Fruit fly (Drosophila melanogaster) whole organism, embryonic: ENCODE data around the gene CG15347.

Source experiments
- C15 ChIP-seq: fragments of 200-800 bp; sonication (Bioruptor generic); IDR thresholded peaks from 3 replicates; pipeline ENCODE4 v1.3.6; 2022; ENCODE audit warnings: missing biosample characterization, missing genetic modification characterization
- CG11695 ChIP-seq: fragments of 200-800 bp; sonication (Bioruptor generic); IDR thresholded peaks from 3 replicates; pipeline ENCODE4 v1.3.6; 2022; ENCODE audit warnings: missing biosample characterization, missing genetic modification characterization
- CG12942 ChIP-seq: fragments of 200-800 bp; sonication (Bioruptor generic); optimal IDR thresholded peaks from 3 replicates; lab custom pipeline; 2016; ENCODE audit warnings: missing biosample characterization, missing genetic modification characterization
- CG13894 ChIP-seq: fragments of 200-800 bp; sonication (Bioruptor generic); optimal IDR thresholded peaks from 3 replicates; lab custom pipeline; 2018; ENCODE audit warnings: missing biosample characterization, mild to moderate bottlenecking, missing genetic modification characterization, moderate library complexity
- CG15479 ChIP-seq: fragments of 200-800 bp; sonication (Bioruptor generic); optimal IDR thresholded peaks from 3 replicates; lab custom pipeline; 2019; ENCODE audit warnings: missing biosample characterization, mild to moderate bottlenecking, missing genetic modification characterization, moderate library complexity
- CG15601 ChIP-seq: fragments of 200-800 bp; sonication (Bioruptor generic); optimal IDR thresholded peaks from 3 replicates; lab custom pipeline; 2019; ENCODE audit warnings: missing biosample characterization, mild to moderate bottlenecking, missing genetic modification characterization, moderate library complexity
- CG1647 ChIP-seq: fragments of 200-800 bp; sonication (Bioruptor generic); optimal IDR thresholded peaks from 3 replicates; lab custom pipeline; 2016; ENCODE audit warnings: missing biosample characterization, missing genetic modification characterization
- CG16863 ChIP-seq: fragments of 200-800 bp; sonication (Bioruptor generic); optimal IDR thresholded peaks from 3 replicates; lab custom pipeline; 2016; ENCODE audit warnings: missing biosample characterization, missing genetic modification characterization
- CG18011 ChIP-seq: fragments of 200-800 bp; sonication (Bioruptor generic); optimal IDR thresholded peaks from 2 replicates; lab custom pipeline; 2017; ENCODE audit warnings: missing biosample characterization, missing genetic modification characterization, mild to moderate bottlenecking, moderate library complexity, missing genotype
- CG18619 ChIP-seq: fragments of 200-800 bp; sonication (Bioruptor generic); optimal IDR thresholded peaks from 3 replicates; lab custom pipeline; 2017; ENCODE audit warnings: missing biosample characterization, mild to moderate bottlenecking, missing genetic modification characterization
- CG2120 ChIP-seq: fragments of 200-800 bp; sonication (Bioruptor generic); optimal IDR thresholded peaks from 3 replicates; lab custom pipeline; 2016; ENCODE audit warnings: missing biosample characterization, missing genetic modification characterization
- CG2875 ChIP-seq: fragments of 200-800 bp; sonication (Bioruptor generic); optimal IDR thresholded peaks from 2 replicates; lab custom pipeline; 2017; ENCODE audit warnings: missing biosample characterization, mild to moderate bottlenecking, missing genetic modification characterization, missing genetic modification reagents
- CG31388 ChIP-seq: fragments of 200-800 bp; sonication (Bioruptor generic); optimal IDR thresholded peaks from 2 replicates; lab custom pipeline; 2016; ENCODE audit warnings: missing biosample characterization, missing genetic modification characterization
- CG42726 ChIP-seq: fragments of 200-800 bp; sonication (Bioruptor generic); IDR thresholded peaks from 2 replicates; pipeline ENCODE4 v1.3.6; 2022; ENCODE audit warnings: missing biosample characterization, missing genetic modification characterization; ENCODE audit not compliant: partially characterized antibody
- CG4404 ChIP-seq: fragments of 200-800 bp; sonication (Bioruptor generic); IDR thresholded peaks from 2 replicates; pipeline ENCODE4 v1.3.6; 2022; ENCODE audit warnings: missing biosample characterization, missing genetic modification characterization
- CG5245 ChIP-seq: fragments of 200-800 bp; sonication (Bioruptor generic); optimal IDR thresholded peaks from 3 replicates; lab custom pipeline; 2016; ENCODE audit warnings: missing biosample characterization, missing genetic modification characterization
- CG6272 ChIP-seq: fragments of 200-800 bp; sonication (Bioruptor generic); IDR thresholded peaks from 2 replicates; pipeline ENCODE4 v1.3.6; 2022; ENCODE audit warnings: missing biosample characterization, missing genetic modification characterization
- CG6654 ChIP-seq: fragments of 200-800 bp; sonication (Bioruptor generic); optimal IDR thresholded peaks from 2 replicates; lab custom pipeline; 2017; ENCODE audit warnings: missing biosample characterization, mild to moderate bottlenecking, missing genetic modification characterization
- CG8359 ChIP-seq: fragments of 200-800 bp; sonication (Bioruptor generic); optimal IDR thresholded peaks from 2 replicates; lab custom pipeline; 2017; ENCODE audit warnings: missing biosample characterization, mild to moderate bottlenecking, missing genetic modification characterization, borderline replicate concordance
- CG9817 ChIP-seq: fragments of 200-800 bp; sonication (Bioruptor generic); optimal IDR thresholded peaks from 2 replicates; lab custom pipeline; 2018; ENCODE audit warnings: missing biosample characterization, mild to moderate bottlenecking, missing genetic modification characterization, moderate library complexity
- E2f1 ChIP-seq: fragments of 200-800 bp; sonication (Bioruptor generic); IDR thresholded peaks from 2 replicates; pipeline ENCODE4 v1.3.6; 2022; ENCODE audit warnings: missing biosample characterization, missing genetic modification characterization
- Ets65A ChIP-seq: fragments of 200-800 bp; sonication (Bioruptor generic); peaks from one replicate; lab custom pipeline; 2016; ENCODE audit warnings: missing biosample characterization, missing genetic modification characterization
- GATAe ChIP-seq: fragments of 200-800 bp; sonication (Bioruptor generic); conservative IDR thresholded peaks from 2 replicates; pipeline ENCODE4 v1.3.6; 2022; ENCODE audit warnings: missing biosample characterization, missing genetic modification characterization
- HHEX ChIP-seq: fragments of 200-800 bp; sonication (Bioruptor generic); optimal IDR thresholded peaks from 3 replicates; lab custom pipeline; 2017; ENCODE audit warnings: missing biosample characterization, mild to moderate bottlenecking, missing genetic modification characterization, missing genetic modification reagents
- HLH4C ChIP-seq: fragments of 200-800 bp; sonication (Bioruptor generic); IDR thresholded peaks from 3 replicates; pipeline ENCODE4 v1.3.6; 2022; ENCODE audit warnings: missing biosample characterization, missing genetic modification characterization; ENCODE audit not compliant: partially characterized antibody
- Hey ChIP-seq: fragments of 200-800 bp; sonication (Bioruptor generic); optimal IDR thresholded peaks from 3 replicates; lab custom pipeline; 2018; ENCODE audit warnings: missing biosample characterization, mild to moderate bottlenecking, missing genetic modification characterization
- Hmr ChIP-seq: fragments of 200-800 bp; sonication (Bioruptor generic); optimal IDR thresholded peaks from 3 replicates; lab custom pipeline; 2017; ENCODE audit warnings: mild to moderate bottlenecking, missing biosample characterization, missing genetic modification reagents, missing genetic modification characterization
- Hmx ChIP-seq: fragments of 200-800 bp; sonication (Bioruptor generic); optimal IDR thresholded peaks from 2 replicates; lab custom pipeline; 2016; ENCODE audit warnings: missing biosample characterization, missing genetic modification characterization
- Hr39 ChIP-seq: fragments of >200 bp; optimal IDR thresholded peaks from 2 replicates; lab custom pipeline; 2017
- Neu2 ChIP-seq: fragments of 200-800 bp; sonication (Bioruptor generic); optimal IDR thresholded peaks from 3 replicates; lab custom pipeline; 2016; ENCODE audit warnings: missing biosample characterization, missing genetic modification characterization, borderline replicate concordance
- Nf-YA ChIP-seq: fragments of 200-800 bp; sonication (Bioruptor generic); IDR thresholded peaks from 2 replicates; pipeline ENCODE4 v1.3.6; 2022; ENCODE audit warnings: missing biosample characterization, missing genetic modification characterization
- Rfx ChIP-seq: fragments of 200-800 bp; sonication (Bioruptor generic); IDR thresholded peaks from 2 replicates; pipeline ENCODE4 v1.3.6; 2022; ENCODE audit warnings: missing biosample characterization, missing genetic modification characterization
- Tbp ChIP-seq: fragments of >200 bp; optimal IDR thresholded peaks from 2 replicates; lab custom pipeline; 2018; ENCODE audit warnings: missing biosample characterization, missing genetic modification characterization
- cad ChIP-seq: fragments of >200 bp; optimal IDR thresholded peaks from 2 replicates; lab custom pipeline; 2017; ENCODE audit warnings: missing biosample characterization, missing genetic modification characterization
- chif ChIP-seq, 2 experiments: fragments of 200-800 bp; sonication (Bioruptor generic); optimal IDR thresholded peaks; 3 replicates each; lab custom pipeline; 2016; ENCODE audit warnings: missing biosample characterization in 2 of 2, missing genetic modification characterization in 2 of 2
- chm ChIP-seq: fragments of 200-800 bp; sonication (Bioruptor generic); IDR thresholded peaks from 2 replicates; pipeline ENCODE4 v1.3.6; 2022; ENCODE audit warnings: missing biosample characterization, missing genetic modification characterization
- ci ChIP-seq: fragments of 200-800 bp; sonication (Bioruptor generic); IDR thresholded peaks from 3 replicates; pipeline ENCODE4 v1.3.6; 2022; ENCODE audit warnings: missing biosample characterization, missing genetic modification characterization
- gce ChIP-seq: fragments of 200-800 bp; sonication (Bioruptor generic); IDR thresholded peaks from 3 replicates; pipeline ENCODE4 v1.3.6; 2022; ENCODE audit warnings: missing biosample characterization, missing genetic modification characterization
- gcm ChIP-seq: fragments of 200-800 bp; sonication (Bioruptor generic); optimal IDR thresholded peaks from 2 replicates; lab custom pipeline; 2019; ENCODE audit warnings: missing biosample characterization, mild to moderate bottlenecking, missing genetic modification characterization, moderate library complexity
- gcm2 ChIP-seq: fragments of 200-800 bp; sonication (Bioruptor generic); optimal IDR thresholded peaks from 2 replicates; lab custom pipeline; 2016; ENCODE audit warnings: missing biosample characterization, missing genetic modification characterization
- gfzf ChIP-seq: fragments of 200-800 bp; sonication (Bioruptor generic); optimal IDR thresholded peaks from 2 replicates; lab custom pipeline; 2016; ENCODE audit warnings: missing biosample characterization, mild to moderate bottlenecking, missing genetic modification characterization, moderate library complexity
- hb ChIP-seq: fragments of 200-800 bp; sonication (Bioruptor generic); IDR thresholded peaks from 3 replicates; pipeline ENCODE4 v1.3.6; 2022; ENCODE audit warnings: missing biosample characterization, missing genetic modification characterization; ENCODE audit not compliant: partially characterized antibody
- insv ChIP-seq, 2 experiments: fragments of 200-800 bp; sonication (Bioruptor generic); optimal IDR thresholded peaks; 3 replicates each; lab custom pipeline; 2016 to 2018; ENCODE audit warnings: missing biosample characterization in 2 of 2, missing genetic modification characterization in 2 of 2
- p53 ChIP-seq: fragments of 200-800 bp; sonication (Bioruptor generic); optimal IDR thresholded peaks from 2 replicates; lab custom pipeline; 2016; ENCODE audit warnings: missing biosample characterization, missing genetic modification characterization
- pan ChIP-seq, 4 experiments: fragments of >200 bp in 3 of 4; fragments of 200-800 bp in 1 of 4; sonication (Bioruptor generic) in 1 of 4; optimal IDR thresholded peaks in 3 of 4; IDR thresholded peaks in 1 of 4; 2 replicates each; pipeline versions ENCODE4 v1.3.6 to Lab custom; 2017 to 2022; ENCODE audit warnings: missing biosample characterization in 2 of 4, missing genetic modification characterization in 2 of 4, mixed read lengths in 1 of 4
- pzg ChIP-seq: fragments of 200-800 bp; sonication (Bioruptor generic); optimal IDR thresholded peaks from 3 replicates; lab custom pipeline; 2018; ENCODE audit warnings: missing biosample characterization, mild to moderate bottlenecking, missing genetic modification characterization, moderate library complexity
- sc ChIP-seq, 3 experiments: fragments of >200 bp in 2 of 3; fragments of 200-800 bp in 1 of 3; sonication (Bioruptor generic) in 1 of 3; optimal IDR thresholded peaks; 2 replicates in 2 of 3; 3 replicates in 1 of 3; lab custom pipeline; 2017; ENCODE audit warnings: mild to moderate bottlenecking in 1 of 3, missing biosample characterization in 1 of 3, missing genetic modification characterization in 1 of 3, missing genetic modification reagents in 1 of 3
- shn ChIP-seq: fragments of 200-800 bp; sonication (Bioruptor generic); optimal IDR thresholded peaks from 3 replicates; lab custom pipeline; 2016; ENCODE audit warnings: missing biosample characterization, missing genetic modification characterization
- twi ChIP-seq: fragments of 200-800 bp; optimal IDR thresholded peaks from 2 replicates; lab custom pipeline; 2019; ENCODE audit warnings: missing biosample characterization, mild to moderate bottlenecking, missing genetic modification characterization, moderate library complexity

CG15347 gene

dm6 chrX:8444883-8445572, 15.7 kb downstream of the CG15347 start (continued):
- TF ChIP-seq Rfx (GFP tag; lab: Robert Waterston, UW) = peak; percentile 60
- no peak for TF ChIP-seq sc (optimal IDR thresholded peaks at IDR 0.05; lab: Kevin White, UChicago)
- TF ChIP-seq sc (GFP tag; optimal IDR thresholded peaks at IDR 0.05; lab: Kevin White, UChicago) = peak; percentile 17
- TF ChIP-seq HLH4C (GFP tag; lab: Robert Waterston, UW) = no peak
- TF ChIP-seq pzg (GFP tag; lab: Kevin White, UChicago) = no peak
- no peak for TF ChIP-seq CG5245
- peak; percentile 37 for TF ChIP-seq CG2120 (GFP tag; lab: Kevin White, UChicago)
- 0 out of 3 replicates have a peak, but pooled peaks have one; percentile 19 for TF ChIP-seq gce (GFP tag; lab: Robert Waterston, UW)
- 0 out of 3 replicates have a peak, but pooled peaks have one; percentile 57 for TF ChIP-seq CG11695 (GFP tag; lab: Robert Waterston, UW)
- TF ChIP-seq twi (tag; lab: Kevin White, UChicago) = peak; percentile 56
- no peak for TF ChIP-seq CG6272 (GFP tag; lab: Robert Waterston, UW)
- 0 out of 2 replicates have a peak, but pooled peaks have one; percentile 17 for TF ChIP-seq GATAe (GFP tag; lab: Robert Waterston, UW)
- TF ChIP-seq Tbp = no peak
- TF ChIP-seq CG2875 = no peak
- TF ChIP-seq Ets65A (GFP tag; lab: Kevin White, UChicago) = no peak
- peak; percentile 73 for TF ChIP-seq gcm (GFP tag; lab: Kevin White, UChicago)
- no peak for TF ChIP-seq CG1647 (GFP tag; lab: Kevin White, UChicago)
- TF ChIP-seq CG9817 = no peak
- no peak for TF ChIP-seq CG12942
- no peak for TF ChIP-seq CG15479 (GFP tag; lab: Kevin White, UChicago)
- peak; percentile 75 for TF ChIP-seq ci
- TF ChIP-seq C15 (GFP tag; lab: Robert Waterston, UW) = no peak
- no peak for TF ChIP-seq gcm2 (GFP tag; lab: Kevin White, UChicago)
- TF ChIP-seq E2f1 (GFP tag; lab: Robert Waterston, UW) = no peak
- TF ChIP-seq cad (GFP tag; lab: Kevin White, UChicago) = no peak
- TF ChIP-seq CG16863 (GFP tag; lab: Kevin White, UChicago) = no peak
- 0 out of 2 replicates have a peak, but pooled peaks have one; percentile 51 for TF ChIP-seq chm (GFP tag; lab: Robert Waterston, UW)
- TF ChIP-seq CG18011 = no peak
- peak; percentile 27 for TF ChIP-seq HHEX (GFP tag; lab: Kevin White, UChicago)
- no peak for TF ChIP-seq CG6654
- TF ChIP-seq Hmr (GFP tag; lab: Kevin White, UChicago) = peak; percentile 46
- TF ChIP-seq CG31388 = no peak
- peak; percentile 61 for TF ChIP-seq CG15601 (tag; lab: Kevin White, UChicago)
- no peak for TF ChIP-seq CG8359 (GFP tag; lab: Kevin White, UChicago)
- TF ChIP-seq CG18619 (GFP tag; lab: Kevin White, UChicago) = no peak
- TF ChIP-seq Hey = no peak
- no peak for TF ChIP-seq chif (GFP tag; optimal IDR thresholded peaks at IDR 0.05; lab: Kevin White, UChicago)
- no peak for TF ChIP-seq Neu2 (GFP tag; lab: Kevin White, UChicago)
- no peak for TF ChIP-seq Nf-YA (GFP tag; lab: Robert Waterston, UW)
- TF ChIP-seq Hr39 = no peak
- no peak for TF ChIP-seq insv (GFP tag; optimal IDR thresholded peaks at IDR 0.05; lab: Kevin White, UChicago)
- no peak for TF ChIP-seq hb
- TF ChIP-seq shn = no peak
- TF ChIP-seq gfzf (GFP tag; lab: Kevin White, UChicago) = no peak
- no peak for TF ChIP-seq pan (optimal IDR thresholded peaks at IDR 0.05; lab: Kevin White, UChicago)
- no peak for TF ChIP-seq pan (GFP tag; optimal IDR thresholded peaks at IDR 0.05 in 1 of 2, IDR thresholded peaks at IDR 0.05 in 1 of 2)
- TF ChIP-seq CG13894 (tag; lab: Kevin White, UChicago) = no peak
- TF ChIP-seq CG4404 = peak; percentile 62
- no peak for TF ChIP-seq CG42726 (GFP tag; lab: Robert Waterston, UW)
- TF ChIP-seq Hmx = no peak
- TF ChIP-seq p53 (GFP tag; lab: Kevin White, UChicago) = no peak
